Fruit fly (Drosophila melanogaster) whole organism, embryonic: ENCODE results near the gene Nprl3.

ENCODE experiments used
- Blimp-1 ChIP-seq: fragments of 200-800 bp; sonication (Bioruptor generic); optimal IDR thresholded peaks from 3 replicates; lab custom pipeline; 2018; ENCODE audit warnings: missing biosample characterization, missing genetic modification characterization, mild to moderate bottlenecking, moderate library complexity, missing genetic modification reagents
- CG11695 ChIP-seq: fragments of 200-800 bp; sonication (Bioruptor generic); IDR thresholded peaks from 3 replicates; pipeline ENCODE4 v1.3.6; 2022; ENCODE audit warnings: missing biosample characterization, missing genetic modification characterization
- CG12236 ChIP-seq: fragments of 200-800 bp; sonication (Bioruptor generic); optimal IDR thresholded peaks from 2 replicates; lab custom pipeline; 2016; ENCODE audit warnings: missing biosample characterization, missing genetic modification characterization
- CG12659 ChIP-seq: fragments of 200-800 bp; sonication (Bioruptor generic); optimal IDR thresholded peaks from 3 replicates; lab custom pipeline; 2017; ENCODE audit warnings: mild to moderate bottlenecking, missing biosample characterization, missing genetic modification reagents, missing genetic modification characterization
- CG12744 ChIP-seq: fragments of 200-800 bp; sonication (Bioruptor generic); optimal IDR thresholded peaks from 2 replicates; lab custom pipeline; 2016; ENCODE audit warnings: missing biosample characterization, missing genetic modification characterization
- CG12942 ChIP-seq: fragments of 200-800 bp; sonication (Bioruptor generic); optimal IDR thresholded peaks from 3 replicates; lab custom pipeline; 2016; ENCODE audit warnings: missing biosample characterization, missing genetic modification characterization
- CG14014 ChIP-seq: fragments of 200-800 bp; sonication (Bioruptor generic); IDR thresholded peaks from 2 replicates; pipeline ENCODE4 v1.3.6; 2022; ENCODE audit warnings: missing biosample characterization, missing genetic modification characterization
- CG14667 ChIP-seq: fragments of 200-800 bp; sonication (Bioruptor generic); IDR thresholded peaks from 2 replicates; pipeline ENCODE4 v1.3.6; 2022; ENCODE audit warnings: missing biosample characterization, missing genetic modification characterization
- CG14860 ChIP-seq: fragments of 200-800 bp; sonication (Bioruptor generic); IDR thresholded peaks from 3 replicates; pipeline ENCODE4 v1.3.6; 2022; ENCODE audit warnings: missing biosample characterization, missing genetic modification characterization; ENCODE audit not compliant: partially characterized antibody
- CG15696 ChIP-seq: fragments of 200-800 bp; sonication (Bioruptor generic); optimal IDR thresholded peaks from 2 replicates; lab custom pipeline; 2019; ENCODE audit warnings: missing biosample characterization, mild to moderate bottlenecking, missing genetic modification characterization, moderate library complexity
- CG17568 ChIP-seq: fragments of 200-800 bp; sonication (Bioruptor generic); optimal IDR thresholded peaks from 2 replicates; lab custom pipeline; 2018; ENCODE audit warnings: missing biosample characterization, mild to moderate bottlenecking, missing genetic modification characterization, moderate library complexity
- CG18619 ChIP-seq: fragments of 200-800 bp; sonication (Bioruptor generic); optimal IDR thresholded peaks from 3 replicates; lab custom pipeline; 2017; ENCODE audit warnings: missing biosample characterization, mild to moderate bottlenecking, missing genetic modification characterization
- CG2678 ChIP-seq: fragments of 200-800 bp; sonication (Bioruptor generic); optimal IDR thresholded peaks from 3 replicates; lab custom pipeline; 2019; ENCODE audit warnings: missing biosample characterization, mild to moderate bottlenecking, missing genetic modification characterization, moderate library complexity
- CG3065 ChIP-seq: fragments of 200-800 bp; sonication (Bioruptor generic); optimal IDR thresholded peaks from 2 replicates; lab custom pipeline; 2016; ENCODE audit warnings: missing biosample characterization, missing genetic modification characterization
- CG3726 ChIP-seq: fragments of 200-800 bp; sonication (Bioruptor generic); IDR thresholded peaks from 3 replicates; pipeline ENCODE4, ENCODE4 v1.3.6; 2022; ENCODE audit warnings: missing biosample characterization, missing genetic modification characterization
- CG3847 ChIP-seq: fragments of 200-800 bp; sonication (Bioruptor generic); IDR thresholded peaks from 2 replicates; pipeline ENCODE4 v1.3.6; 2022; ENCODE audit warnings: missing biosample characterization, missing genetic modification characterization
- CG4854 ChIP-seq: fragments of 200-800 bp; sonication (Bioruptor generic); optimal IDR thresholded peaks from 2 replicates; lab custom pipeline; 2016; ENCODE audit warnings: missing biosample characterization, missing genetic modification characterization, inconsistent platforms
- CG6175 ChIP-seq: fragments of 200-800 bp; sonication (Bioruptor generic); IDR thresholded peaks from 3 replicates; pipeline ENCODE4 v1.3.6; 2022; ENCODE audit warnings: missing biosample characterization, missing genetic modification characterization
- CG6654 ChIP-seq: fragments of 200-800 bp; sonication (Bioruptor generic); optimal IDR thresholded peaks from 2 replicates; lab custom pipeline; 2017; ENCODE audit warnings: missing biosample characterization, mild to moderate bottlenecking, missing genetic modification characterization
- CG6813 ChIP-seq: fragments of 200-800 bp; sonication (Bioruptor generic); optimal IDR thresholded peaks from 2 replicates; lab custom pipeline; 2017; ENCODE audit warnings: missing biosample characterization, missing genetic modification characterization, mild to moderate bottlenecking, moderate library complexity, missing genetic modification reagents
- CG8290 ChIP-seq, 3 experiments: fragments of 200-800 bp; sonication (Bioruptor generic); optimal IDR thresholded peaks; 2 replicates each; lab custom pipeline; 2016 to 2019; ENCODE audit warnings: missing biosample characterization in 3 of 3, missing genetic modification characterization in 3 of 3, mild to moderate bottlenecking in 2 of 3, moderate library complexity in 1 of 3
- CG8944 ChIP-seq: fragments of 200-800 bp; sonication (Bioruptor generic); optimal IDR thresholded peaks from 3 replicates; lab custom pipeline; 2016; ENCODE audit warnings: missing biosample characterization, missing genetic modification characterization
- CG9932 ChIP-seq: fragments of 200-800 bp; sonication (Bioruptor generic); IDR thresholded peaks from 2 replicates; pipeline ENCODE4 v1.3.6; 2022; ENCODE audit warnings: missing biosample characterization, missing genetic modification characterization
- Dad ChIP-seq: fragments of 200-800 bp; sonication (Bioruptor generic); optimal IDR thresholded peaks from 3 replicates; lab custom pipeline; 2016; ENCODE audit warnings: missing biosample characterization, missing genetic modification characterization
- Doc2 ChIP-seq: fragments of 200-800 bp; sonication (Bioruptor generic); IDR thresholded peaks from 2 replicates; pipeline ENCODE4 v1.3.6; 2022; ENCODE audit warnings: missing biosample characterization, missing genetic modification characterization
- Dref ChIP-seq: fragments of 200-800 bp; sonication (Bioruptor generic); IDR thresholded peaks from 2 replicates; pipeline ENCODE4 v1.3.6; 2022; ENCODE audit warnings: missing biosample characterization, missing genetic modification characterization
- Fer3 ChIP-seq: fragments of 200-800 bp; sonication (Bioruptor generic); optimal IDR thresholded peaks from 2 replicates; lab custom pipeline; 2018; ENCODE audit warnings: missing biosample characterization, mild to moderate bottlenecking, missing genetic modification characterization, moderate library complexity
- Hmx ChIP-seq: fragments of 200-800 bp; sonication (Bioruptor generic); optimal IDR thresholded peaks from 2 replicates; lab custom pipeline; 2016; ENCODE audit warnings: missing biosample characterization, missing genetic modification characterization
- Poxn ChIP-seq: fragments of 200-800 bp; sonication (Bioruptor generic); IDR thresholded peaks from 2 replicates; pipeline ENCODE4 v1.3.6; 2022; ENCODE audit warnings: missing biosample characterization, missing genetic modification characterization
- Sin3A ChIP-seq: fragments of >200 bp; optimal IDR thresholded peaks from 2 replicates; lab custom pipeline; 2018
- aop ChIP-seq: fragments of 200-800 bp; sonication (Bioruptor generic); IDR thresholded peaks from 2 replicates; pipeline ENCODE4 v1.3.6; 2022; ENCODE audit warnings: missing biosample characterization, missing genetic modification characterization
- chinmo ChIP-seq: fragments of 200-800 bp; sonication (Bioruptor generic); IDR thresholded peaks from 4 replicates; pipeline ENCODE4 v1.3.6; 2022; ENCODE audit warnings: missing biosample characterization, missing genetic modification characterization; ENCODE audit not compliant: partially characterized antibody
- disco-r ChIP-seq: fragments of 200-800 bp; sonication (Bioruptor generic); optimal IDR thresholded peaks from 2 replicates; lab custom pipeline; 2016; ENCODE audit warnings: missing biosample characterization, missing genetic modification characterization
- fd96Cb ChIP-seq: fragments of 200-800 bp; sonication (Bioruptor generic); optimal IDR thresholded peaks from 2 replicates; lab custom pipeline; 2018; ENCODE audit warnings: missing biosample characterization, mild to moderate bottlenecking, missing genetic modification characterization, moderate library complexity
- gro ChIP-seq: fragments of 200-800 bp; sonication (Bioruptor generic); optimal IDR thresholded peaks from 2 replicates; lab custom pipeline; 2016; ENCODE audit warnings: missing biosample characterization, missing genetic modification characterization
- hkb ChIP-seq, 2 experiments: fragments of 200-800 bp in 1 of 2; fragments of >200 bp in 1 of 2; sonication (Bioruptor generic) in 1 of 2; IDR thresholded peaks in 1 of 2; optimal IDR thresholded peaks in 1 of 2; 2 replicates each; pipeline versions ENCODE4 v1.3.6 to Lab custom; 2017 to 2022; ENCODE audit warnings: missing biosample characterization in 1 of 2, missing genetic modification characterization in 1 of 2
- jumu ChIP-seq: fragments of 200-800 bp; sonication (Bioruptor generic); optimal IDR thresholded peaks from 3 replicates; lab custom pipeline; 2016; ENCODE audit warnings: missing biosample characterization, missing genetic modification characterization
- lab ChIP-seq: fragments of 200-800 bp; sonication (Bioruptor generic); optimal IDR thresholded peaks from 3 replicates; lab custom pipeline; 2017; ENCODE audit warnings: missing biosample characterization, missing genetic modification characterization, mild to moderate bottlenecking, moderate library complexity, missing genetic modification reagents
- maf-S ChIP-seq: fragments of 200-800 bp; sonication (Bioruptor generic); optimal IDR thresholded peaks from 2 replicates; lab custom pipeline; 2016; ENCODE audit warnings: missing biosample characterization, missing genetic modification characterization
- nau ChIP-seq: fragments of 200-800 bp; sonication (Bioruptor generic); optimal IDR thresholded peaks from 3 replicates; lab custom pipeline; 2017; ENCODE audit warnings: missing biosample characterization, mild to moderate bottlenecking, missing genetic modification characterization, missing genetic modification reagents
- pfk ChIP-seq: fragments of 200-800 bp; sonication (Bioruptor generic); optimal IDR thresholded peaks from 2 replicates; lab custom pipeline; 2018; ENCODE audit warnings: missing biosample characterization, mild to moderate bottlenecking, missing genetic modification characterization, moderate library complexity
- seq ChIP-seq: fragments of 200-800 bp; sonication (Bioruptor generic); IDR thresholded peaks from 2 replicates; pipeline ENCODE4 v1.3.6; 2022; ENCODE audit warnings: missing biosample characterization, missing genetic modification characterization
- shn ChIP-seq: fragments of 200-800 bp; sonication (Bioruptor generic); optimal IDR thresholded peaks from 3 replicates; lab custom pipeline; 2016; ENCODE audit warnings: missing biosample characterization, missing genetic modification characterization
- sima ChIP-seq: fragments of 200-800 bp; sonication (Bioruptor generic); optimal IDR thresholded peaks from 2 replicates; lab custom pipeline; 2016; ENCODE audit warnings: missing biosample characterization, missing genetic modification characterization
- ssp ChIP-seq: fragments of 200-800 bp; sonication (Bioruptor generic); IDR thresholded peaks from 2 replicates; pipeline ENCODE4 v1.3.6; 2022; ENCODE audit warnings: missing biosample characterization, missing genetic modification characterization
- ttk ChIP-seq: fragments of 200-800 bp; sonication (Bioruptor generic); IDR thresholded peaks from 2 replicates; pipeline ENCODE4 v2.1.2; 2022; ENCODE audit warnings: missing biosample characterization, missing genetic modification characterization
- vvl ChIP-seq: fragments of 200-800 bp; sonication (Bioruptor generic); IDR thresholded peaks from 2 replicates; pipeline ENCODE4 v1.3.6; 2022; ENCODE audit warnings: missing biosample characterization, missing genetic modification characterization
- zfh2 ChIP-seq: fragments of 200-800 bp; sonication (Bioruptor generic); optimal IDR thresholded peaks from 2 replicates; lab custom pipeline; 2016; ENCODE audit warnings: missing biosample characterization, missing genetic modification characterization

The Nprl3 gene

dm6 chr3L:13993742-13994719 is 7.6 kb downstream of the Nprl3 start, which contains the start of gene CtsK1 (continued):
- peak; percentile 48 for TF ChIP-seq CG2678 (tag; lab: Kevin White, UChicago)
- TF ChIP-seq vvl (GFP tag; lab: Robert Waterston, UW): peak; percentile 62
- TF ChIP-seq gro (GFP tag; lab: Kevin White, UChicago): no peak
- no peak for TF ChIP-seq disco-r (GFP tag; lab: Kevin White, UChicago)
- no peak for TF ChIP-seq fd96Cb
- no peak for TF ChIP-seq pfk
- no peak for TF ChIP-seq CG4854 (GFP tag; lab: Kevin White, UChicago)
- no peak for TF ChIP-seq CG18619 (GFP tag; lab: Kevin White, UChicago)
- TF ChIP-seq CG14014 (GFP tag; lab: Robert Waterston, UW): 0 out of 2 replicates have a peak, but pooled peaks have one; percentile 21
- no peak for TF ChIP-seq shn (GFP tag; lab: Kevin White, UChicago)
- TF ChIP-seq CG3065 (GFP tag; lab: Kevin White, UChicago): no peak
- TF ChIP-seq Blimp-1 (GFP tag; lab: Kevin White, UChicago): no peak
- TF ChIP-seq CG8290 (GFP tag; optimal IDR thresholded peaks at IDR 0.05; lab: Kevin White, UChicago): no peak
- no peak for TF ChIP-seq CG8290 (tag; optimal IDR thresholded peaks at IDR 0.05; lab: Kevin White, UChicago)
- TF ChIP-seq Poxn (GFP tag; lab: Robert Waterston, UW): no peak
- TF ChIP-seq CG3726: no peak
- peak; percentile 71; the same call in 2 of the 3 replicates for TF ChIP-seq CG11695 (GFP tag; lab: Robert Waterston, UW)
- TF ChIP-seq CG12942 (GFP tag; lab: Kevin White, UChicago): no peak
- TF ChIP-seq CG12744: no peak
- TF ChIP-seq CG17568 (GFP tag; lab: Kevin White, UChicago): no peak
- no peak for TF ChIP-seq CG15696 (tag; lab: Kevin White, UChicago)
- TF ChIP-seq CG3847: no peak
- no peak for TF ChIP-seq lab
- TF ChIP-seq sima (GFP tag; lab: Kevin White, UChicago): no peak
- TF ChIP-seq Hmx (GFP tag; lab: Kevin White, UChicago): no peak
- no peak for TF ChIP-seq maf-S (GFP tag; lab: Kevin White, UChicago)
- TF ChIP-seq CG8944 (GFP tag; lab: Kevin White, UChicago): no peak
- no peak for TF ChIP-seq CG6175 (GFP tag; lab: Robert Waterston, UW)
- no peak for TF ChIP-seq aop (GFP tag; lab: Robert Waterston, UW)
- no peak for TF ChIP-seq zfh2 (GFP tag; lab: Kevin White, UChicago)
- TF ChIP-seq Dad: no peak
- TF ChIP-seq seq (GFP tag; lab: Robert Waterston, UW): no peak
- TF ChIP-seq nau (GFP tag; lab: Kevin White, UChicago): no peak
- TF ChIP-seq Doc2 (GFP tag; lab: Robert Waterston, UW): no peak
- 0 out of 4 replicates have a peak, but pooled peaks have one; percentile 71 for TF ChIP-seq chinmo (GFP tag; lab: Robert Waterston, UW)
- peak; percentile 40; the same call in 2 of the 3 replicates for TF ChIP-seq CG14860 (GFP tag; lab: Robert Waterston, UW)
- TF ChIP-seq ttk: no peak
- peak; percentile 5 for TF ChIP-seq Fer3
- TF ChIP-seq ssp (GFP tag; lab: Robert Waterston, UW): no peak
- TF ChIP-seq CG12236 (GFP tag; lab: Kevin White, UChicago): no peak
- TF ChIP-seq Dref (GFP tag; lab: Robert Waterston, UW): peak; percentile 59
- peak; percentile 1 for TF ChIP-seq CG6813 (GFP tag; lab: Kevin White, UChicago)
- TF ChIP-seq CG14667 (GFP tag; lab: Robert Waterston, UW): no peak
- TF ChIP-seq CG12659 (GFP tag; lab: Kevin White, UChicago): peak; percentile 58
- no peak for TF ChIP-seq CG9932 (GFP tag; lab: Robert Waterston, UW)
- TF ChIP-seq jumu (GFP tag; lab: Kevin White, UChicago): no peak
- TF ChIP-seq hkb (optimal IDR thresholded peaks at IDR 0.05; lab: Kevin White, UChicago): no peak
- peak; percentile 44; the same call in 1 of the 2 replicates for TF ChIP-seq hkb (GFP tag; IDR thresholded peaks at IDR 0.05; lab: Robert Waterston, UW)
- no peak for TF ChIP-seq CG6654 (GFP tag; lab: Kevin White, UChicago)
- TF ChIP-seq Sin3A (lab: Kevin White, UChicago): no peak
